Worm (Caenorhabditis elegans) whole organism, L3 larva: ENCODE measurements around the gene fbxa-167.

Experiments used
- ZK546.5 ChIP-seq: sonication (generic microtip); optimal IDR thresholded peaks from 2 replicates; lab custom pipeline; 2017; ENCODE audit warnings: missing biosample characterization, missing genetic modification characterization
- ceh-28 ChIP-seq: fragments of 150-350 bp; optimal IDR thresholded peaks from 2 replicates; lab custom pipeline; 2014; ENCODE audit warnings: missing biosample characterization, missing genetic modification reagents, missing genetic modification characterization
- ceh-82 ChIP-seq: fragments of 150-350 bp; optimal IDR thresholded peaks from 2 replicates; lab custom pipeline; 2014; ENCODE audit warnings: missing biosample characterization, missing genetic modification characterization
- ceh-9 ChIP-seq: sonication (generic microtip); optimal IDR thresholded peaks from 2 replicates; lab custom pipeline; 2018; ENCODE audit warnings: missing biosample characterization, missing genetic modification characterization
- eor-1 ChIP-seq, 2 experiments: fragments of 150-350 bp; optimal IDR thresholded peaks; 2 replicates each; lab custom pipeline; 2014 to 2018; ENCODE audit warnings: missing biosample characterization in 2 of 2, missing genetic modification characterization in 2 of 2
- nhr-76 ChIP-seq: fragments of 150-350 bp; sonication (generic microtip); optimal IDR thresholded peaks from 5 replicates; lab custom pipeline; 2014; ENCODE audit warnings: missing biosample characterization, missing genetic modification characterization
- skn-1 ChIP-seq: fragments of 150-350 bp; optimal IDR thresholded peaks from 2 replicates; lab custom pipeline; 2014; ENCODE audit warnings: missing biosample characterization, missing genetic modification characterization
- snpc-4 ChIP-seq: fragments of 150-350 bp; optimal IDR thresholded peaks from 2 replicates; lab custom pipeline; 2014; ENCODE audit warnings: missing biosample characterization, missing genetic modification characterization
- tbx-2 ChIP-seq: sonication (generic microtip); optimal IDR thresholded peaks from 2 replicates; lab custom pipeline; 2016; ENCODE audit warnings: mild to moderate bottlenecking, missing genetic modification characterization, missing compliant biosample characterization
- unc-62 ChIP-seq: fragments of 150-350 bp; sonication (generic microtip); optimal IDR thresholded peaks from 4 replicates; lab custom pipeline; 2014; ENCODE audit warnings: missing biosample characterization, missing genetic modification reagents, missing genetic modification characterization

DNA sequence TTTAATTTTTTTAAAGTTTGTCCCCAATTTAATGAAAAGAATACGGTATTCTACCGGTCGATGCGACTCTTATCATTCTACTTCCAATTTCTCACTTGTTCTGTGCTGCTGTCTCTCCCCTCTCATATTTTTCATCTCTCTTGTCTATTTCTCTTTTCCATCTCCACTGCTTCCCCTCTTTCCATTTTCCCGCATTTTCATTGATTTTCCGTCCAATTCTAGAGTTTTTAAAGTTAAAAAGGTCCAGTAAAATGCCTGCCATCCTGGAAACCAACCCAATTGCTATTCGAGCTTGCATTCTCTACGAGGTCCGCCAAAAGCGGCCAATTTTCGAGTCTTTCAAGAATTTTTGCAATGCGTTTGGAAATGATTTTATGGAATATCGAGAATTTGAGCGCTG, at the start of gene fbxa-167:
- TF ChIP-seq eor-1 (tag; optimal IDR thresholded peaks at IDR 0.05; lab: Kevin White, UChicago) (no peak), ceh-28 (tag; lab: Kevin White, UChicago) (no peak), ZK546.5 (tag; lab: Kevin White, UChicago) (no peak), nhr-76 (no peak), ceh-82 (no peak), ceh-9 (no peak), snpc-4 (tag; lab: Kevin White, UChicago) (no peak), unc-62 (GFP tag; lab: Kevin White, UChicago) (no peak), tbx-2 (no peak), skn-1 (no peak)
